Worm (Caenorhabditis elegans) whole organism, L4/young adult: Measurements from ENCODE around the gene R10H10.7.

Experiments used
- W03F9.2 ChIP-seq: fragments of 150-350 bp; optimal IDR thresholded peaks from 2 replicates; lab custom pipeline; 2014; ENCODE audit warnings: missing biosample characterization, missing genetic modification characterization
- dao-5 ChIP-seq: sonication (generic microtip); optimal IDR thresholded peaks from 2 replicates; lab custom pipeline; 2016; ENCODE audit warnings: missing genotype, missing genetic modification characterization, moderate library complexity, missing compliant biosample characterization
- him-1 ChIP-seq: sonication (generic microtip); optimal IDR thresholded peaks from 2 replicates; lab custom pipeline; 2016; ENCODE audit warnings: missing genotype, missing genetic modification reagents, missing genetic modification characterization, missing compliant biosample characterization

- TF ChIP-seq him-1 (tag; lab: Kevin White, UChicago), result no peak
- TF ChIP-seq dao-5 (tag; lab: Kevin White, UChicago), result no peak
- no peak for TF ChIP-seq W03F9.2 (tag; lab: Kevin White, UChicago)
These were observed 11.4 kb upstream of the R10H10.7 start for ce11 chrIV:10425129-10425528.
